Worm (Caenorhabditis elegans) whole organism, mixed stage, embryonic: Measurements from ENCODE around the gene E01G4.3.

Experiments
- bed-3 ChIP-seq: fragments of 200-800 bp; sonication (Bioruptor generic); optimal IDR thresholded peaks from 3 replicates; lab custom pipeline; 2018; ENCODE audit warnings: mild to moderate bottlenecking, missing genetic modification characterization, moderate library complexity, missing compliant biosample characterization
- blmp-1 ChIP-seq: fragments of 150-350 bp; optimal IDR thresholded peaks from 2 replicates; lab custom pipeline; 2014; ENCODE audit warnings: missing biosample characterization, missing genetic modification characterization
- ceh-39 ChIP-seq: fragments of 150-350 bp; optimal IDR thresholded peaks from 2 replicates; lab custom pipeline; 2014; ENCODE audit warnings: missing biosample characterization, missing genetic modification characterization
- ceh-43 ChIP-seq: fragments of 200-800 bp; sonication (Bioruptor generic); optimal IDR thresholded peaks from 2 replicates; lab custom pipeline; 2018; ENCODE audit warnings: mild to moderate bottlenecking, missing genetic modification characterization, moderate library complexity, missing compliant biosample characterization
- ceh-83 ChIP-seq: fragments of 200-800 bp; sonication (Bioruptor generic); optimal IDR thresholded peaks from 2 replicates; lab custom pipeline; 2018; ENCODE audit warnings: mild to moderate bottlenecking, missing genetic modification characterization, missing compliant biosample characterization
- ces-1 ChIP-seq: fragments of 150-350 bp; optimal IDR thresholded peaks from 2 replicates; lab custom pipeline; 2014; ENCODE audit warnings: missing biosample characterization, missing genetic modification reagents, missing genetic modification characterization
- drap-1 ChIP-seq: fragments of 200-800 bp; sonication (Bioruptor generic); optimal IDR thresholded peaks from 3 replicates; lab custom pipeline; 2018; ENCODE audit warnings: mild to moderate bottlenecking, missing genetic modification characterization, missing compliant biosample characterization
- elt-3 ChIP-seq: fragments of 150-350 bp; optimal IDR thresholded peaks from 2 replicates; lab custom pipeline; 2014; ENCODE audit warnings: missing biosample characterization, missing genetic modification characterization
- flh-1 ChIP-seq: fragments of 200-800 bp; sonication (Bioruptor generic); optimal IDR thresholded peaks from 2 replicates; lab custom pipeline; 2018; ENCODE audit warnings: mild to moderate bottlenecking, missing genetic modification characterization, moderate library complexity, missing compliant biosample characterization
- ham-2 ChIP-seq: fragments of 200-800 bp; sonication (Bioruptor generic); optimal IDR thresholded peaks from 2 replicates; lab custom pipeline; 2018; ENCODE audit warnings: mild to moderate bottlenecking, missing genetic modification characterization, missing compliant biosample characterization
- hlh-1 ChIP-seq: fragments of 150-350 bp; optimal IDR thresholded peaks from 2 replicates; lab custom pipeline; 2014; ENCODE audit warnings: missing biosample characterization, missing genetic modification reagents, missing genetic modification characterization
- lin-32 ChIP-seq: fragments of 200-800 bp; sonication (Bioruptor generic); optimal IDR thresholded peaks from 2 replicates; lab custom pipeline; 2018; ENCODE audit warnings: mild to moderate bottlenecking, missing genetic modification characterization, missing compliant biosample characterization
- lsy-2 ChIP-seq: fragments of 150-350 bp; optimal IDR thresholded peaks from 2 replicates; lab custom pipeline; 2014; ENCODE audit warnings: missing biosample characterization, missing genetic modification characterization
- mab-5 ChIP-seq: fragments of 150-350 bp; optimal IDR thresholded peaks from 2 replicates; lab custom pipeline; 2014; ENCODE audit warnings: missing biosample characterization, missing genetic modification characterization
- mep-1 ChIP-seq: fragments of 150-350 bp; optimal IDR thresholded peaks from 2 replicates; lab custom pipeline; 2017; ENCODE audit warnings: missing biosample characterization, missing genetic modification reagents, missing genetic modification characterization, inconsistent platforms
- mls-2 ChIP-seq: sonication (generic microtip); optimal IDR thresholded peaks from 2 replicates; lab custom pipeline; 2016; ENCODE audit warnings: mild to moderate bottlenecking, missing genetic modification characterization, moderate library complexity, missing compliant biosample characterization
- nhr-12 ChIP-seq: fragments of 150-350 bp; optimal IDR thresholded peaks from 2 replicates; lab custom pipeline; 2014; ENCODE audit warnings: missing biosample characterization, missing genetic modification characterization
- nhr-2 ChIP-seq: fragments of 150-350 bp; optimal IDR thresholded peaks from 2 replicates; lab custom pipeline; 2014; ENCODE audit warnings: missing biosample characterization, missing genetic modification characterization
- nhr-237 ChIP-seq: fragments of 150-350 bp; optimal IDR thresholded peaks from 2 replicates; lab custom pipeline; 2014; ENCODE audit warnings: missing biosample characterization, missing genetic modification characterization
- nhr-28 ChIP-seq: fragments of 150-350 bp; optimal IDR thresholded peaks from 2 replicates; lab custom pipeline; 2014; ENCODE audit warnings: missing biosample characterization, missing genetic modification characterization
- nhr-76 ChIP-seq: sonication (generic microtip); optimal IDR thresholded peaks from 2 replicates; lab custom pipeline; 2017; ENCODE audit warnings: missing biosample characterization, missing genetic modification characterization
- pha-4 ChIP-seq: fragments of 150-350 bp; optimal IDR thresholded peaks from 2 replicates; lab custom pipeline; 2018; ENCODE audit warnings: missing biosample characterization, missing genetic modification reagents, missing genetic modification characterization
- sem-2 ChIP-seq: fragments of 200-800 bp; sonication (Bioruptor generic); optimal IDR thresholded peaks from 2 replicates; lab custom pipeline; 2018; ENCODE audit warnings: mild to moderate bottlenecking, missing genetic modification characterization, missing compliant biosample characterization
- snpc-4 ChIP-seq: fragments of 150-350 bp; optimal IDR thresholded peaks from 2 replicates; lab custom pipeline; 2014; ENCODE audit warnings: missing biosample characterization, missing genetic modification characterization
- sptf-1 ChIP-seq: sonication (generic microtip); optimal IDR thresholded peaks from 2 replicates; lab custom pipeline; 2017; ENCODE audit warnings: mild to moderate bottlenecking, missing genetic modification characterization, moderate library complexity, missing compliant biosample characterization
- unc-39 ChIP-seq: fragments of 150-350 bp; optimal IDR thresholded peaks from 2 replicates; lab custom pipeline; 2014; ENCODE audit warnings: missing biosample characterization, missing genetic modification characterization
- zip-8 ChIP-seq: fragments of 150-350 bp; optimal IDR thresholded peaks from 2 replicates; lab custom pipeline; 2014; ENCODE audit warnings: missing biosample characterization, missing genetic modification characterization

The E01G4.3 gene

ce11 chrII:13492948-13493347, 23.5 kb upstream of the E01G4.3 start, which contains the start of gene F45H10.2:
Gene F45H10.2 (minus strand): TSS chrII:13493048.
- TF ChIP-seq flh-1: no peak
- no peak for TF ChIP-seq sptf-1 (tag; lab: Kevin White, UChicago)
- TF ChIP-seq nhr-12 (tag; lab: Kevin White, UChicago): no peak
- no peak for TF ChIP-seq zip-8 (tag; lab: Kevin White, UChicago)

DNA sequence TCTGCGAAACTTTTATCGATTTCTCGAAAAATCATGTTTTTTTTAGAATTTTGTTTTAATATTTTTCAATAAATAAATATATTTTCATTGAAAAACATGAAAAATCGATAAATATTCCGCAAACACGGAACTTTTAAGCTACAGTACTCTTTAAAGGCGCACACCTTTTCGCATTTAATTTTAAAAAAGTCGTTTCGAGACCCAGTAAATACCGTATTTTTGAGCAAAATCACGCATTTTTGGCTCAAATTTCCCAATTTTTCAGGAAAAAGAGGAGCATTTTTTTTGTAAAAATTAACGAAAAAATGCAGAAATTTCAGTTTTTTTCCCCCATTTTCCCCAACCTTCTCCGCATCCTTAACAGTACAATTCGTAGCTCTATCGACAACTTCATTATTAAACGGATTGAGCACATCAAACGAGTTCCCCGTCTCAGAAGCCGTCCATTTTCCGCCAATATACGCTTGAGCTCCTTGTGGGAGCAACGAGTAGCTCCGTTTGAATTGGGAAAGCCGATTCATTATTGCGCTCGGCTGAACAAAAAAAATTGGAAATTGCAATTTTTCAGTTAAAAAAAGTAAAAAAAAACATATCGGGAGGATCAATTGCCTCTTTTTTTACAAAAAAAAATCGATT, 22.0 kb upstream of the E01G4.3 start, which contains the start of gene alh-7:
Gene alh-7 (minus strand): TSS at position 533 of the 636 bp plus-strand sequence.
- TF ChIP-seq zip-8 (tag; lab: Kevin White, UChicago) (no peak), ceh-83 (GFP tag; lab: Kevin White, UChicago) (no peak), pha-4 (no peak), bed-3 (GFP tag; lab: Kevin White, UChicago) (no peak), nhr-28 (tag; lab: Kevin White, UChicago) (no peak), ham-2 (no peak), elt-3 (no peak), blmp-1 (tag; lab: Kevin White, UChicago) (no peak), sem-2 (GFP tag; lab: Kevin White, UChicago) (no peak)

DNA sequence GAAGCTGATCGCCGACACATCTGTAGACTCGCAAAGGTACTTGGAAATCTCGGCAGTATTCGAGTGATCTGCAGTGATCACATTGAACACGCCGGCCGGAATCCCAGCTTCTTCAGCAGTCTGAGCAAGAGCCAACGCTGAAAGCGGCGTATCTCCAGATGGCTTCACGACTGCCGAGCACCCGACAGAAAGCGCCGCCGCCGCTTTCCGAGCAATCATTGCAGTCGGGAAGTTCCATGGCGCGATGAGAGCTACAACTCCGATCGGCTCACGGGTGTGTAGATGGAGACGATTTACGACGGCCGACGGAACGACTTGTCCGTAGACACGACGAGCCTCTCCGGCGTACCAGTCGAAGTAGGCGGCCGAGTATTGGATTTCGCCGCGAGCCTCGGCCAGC, 20.5 kb upstream of the E01G4.3 start:
- TF ChIP-seq unc-39 (tag; lab: Kevin White, UChicago) (no peak), nhr-76 (tag; lab: Kevin White, UChicago) (no peak), nhr-28 (tag; lab: Kevin White, UChicago) (no peak), ceh-83 (GFP tag; lab: Kevin White, UChicago) (no peak), snpc-4 (tag; lab: Kevin White, UChicago) (no peak)

ce11 chrII:13487563-13487962, 18.2 kb upstream of the E01G4.3 start:
- no peak for TF ChIP-seq nhr-2 (tag; lab: Kevin White, UChicago)

ce11 chrII:13485119-13485518, 15.7 kb upstream of the E01G4.3 start:
- TF ChIP-seq zip-8 (tag; lab: Kevin White, UChicago) (no peak), nhr-28 (tag; lab: Kevin White, UChicago) (no peak), mls-2 (tag; lab: Kevin White, UChicago) (no peak), lin-32 (GFP tag; lab: Kevin White, UChicago) (no peak), ceh-43 (no peak), lsy-2 (tag; lab: Kevin White, UChicago) (no peak), sem-2 (GFP tag; lab: Kevin White, UChicago) (no peak)

ce11 chrII:13484108-13484507, 14.7 kb upstream of the E01G4.3 start:
- no peak for TF ChIP-seq nhr-12 (tag; lab: Kevin White, UChicago)
- no peak for TF ChIP-seq elt-3
- TF ChIP-seq nhr-28 (tag; lab: Kevin White, UChicago): no peak
- TF ChIP-seq sem-2 (GFP tag; lab: Kevin White, UChicago): no peak
- no peak for TF ChIP-seq zip-8 (tag; lab: Kevin White, UChicago)
- no peak for TF ChIP-seq drap-1 (GFP tag; lab: Kevin White, UChicago)
- TF ChIP-seq nhr-2 (tag; lab: Kevin White, UChicago): no peak
- no peak for TF ChIP-seq blmp-1 (tag; lab: Kevin White, UChicago)
- TF ChIP-seq mab-5: no peak
- TF ChIP-seq pha-4: no peak
- no peak for TF ChIP-seq ceh-39 (tag; lab: Kevin White, UChicago)
- no peak for TF ChIP-seq sptf-1 (tag; lab: Kevin White, UChicago)
- no peak for TF ChIP-seq ces-1 (GFP tag; lab: Kevin White, UChicago)
- TF ChIP-seq flh-1: no peak
- TF ChIP-seq nhr-237: no peak
- TF ChIP-seq hlh-1 (tag; lab: Kevin White, UChicago): no peak
- TF ChIP-seq unc-39 (tag; lab: Kevin White, UChicago): no peak
- no peak for TF ChIP-seq mep-1
- TF ChIP-seq, all 35 proteins: peak for 0
